Fruit fly (Drosophila melanogaster): ENCODE data around the gene Csk.

Csk gene

dm6 chr3R:11616219-11616618 is 34.3 kb downstream of the Csk start:
- TF ChIP-seq CG9948 (tag; optimal IDR thresholded peaks at IDR 0.05) (peak; percentile 55), CG34367 (tag; optimal IDR thresholded peaks at IDR 0.05) (peak; percentile 24), CG10348 (GFP tag; IDR thresholded peaks at IDR 0.05) (no peak), CG8159 (tag; optimal IDR thresholded peaks at IDR 0.05) (peak; percentile 36), CG8301 (tag; optimal IDR thresholded peaks at IDR 0.05) (peak; percentile 63), gl (tag; optimal IDR thresholded peaks at IDR 0.05) (no peak), Ets98B (GFP tag; IDR thresholded peaks at IDR 0.05) (no peak), D1 (tag; optimal IDR thresholded peaks at IDR 0.05) (no peak), Pif1B (GFP tag; optimal IDR thresholded peaks at IDR 0.05) (peak; percentile 29), Pif1A (GFP tag; optimal IDR thresholded peaks at IDR 0.05) (no peak), Snoo (tag; optimal IDR thresholded peaks at IDR 0.05) (no peak), CG32121 (GFP tag; IDR thresholded peaks at IDR 0.05) (peak; percentile 28; the same call in 1 of the 2 replicates), CG4496 (GFP tag; IDR thresholded peaks at IDR 0.05) (peak; percentile 4; the same call in 1 of the 3 replicates), fd96Ca (GFP tag; IDR thresholded peaks at IDR 0.05) (no peak), CG13204 (GFP tag; optimal IDR thresholded peaks at IDR 0.05) (no peak), CG17806 (tag; optimal IDR thresholded peaks at IDR 0.05) (peak; percentile 21), CG12605 (GFP tag; IDR thresholded peaks at IDR 0.05) (no peak), CG15710 (tag; optimal IDR thresholded peaks at IDR 0.05) (peak; percentile 47), CG14655 (GFP tag; optimal IDR thresholded peaks at IDR 0.05) (peak; percentile 76), EcR (GFP tag; optimal IDR thresholded peaks at IDR 0.05) (no peak), rn (GFP tag; IDR thresholded peaks at IDR 0.05) (no peak)

- TF ChIP-seq CG13204 (GFP tag; optimal IDR thresholded peaks at IDR 0.05) (peak; percentile 6), CG8301 (tag; optimal IDR thresholded peaks at IDR 0.05) (no peak), CG8159 (tag; optimal IDR thresholded peaks at IDR 0.05) (peak; percentile 26), Snoo (tag; optimal IDR thresholded peaks at IDR 0.05) (no peak), EcR (GFP tag; optimal IDR thresholded peaks at IDR 0.05) (peak; percentile 71)
These were observed 34.9 kb downstream of the Csk start for dm6 chr3R:11615415-11616104.

- TF ChIP-seq CG14655 (GFP tag; optimal IDR thresholded peaks at IDR 0.05) = peak; percentile 3
- peak; percentile 37 for TF ChIP-seq Snoo (tag; optimal IDR thresholded peaks at IDR 0.05)
- TF ChIP-seq CG32121 (GFP tag; IDR thresholded peaks at IDR 0.05) = peak; percentile 56
- TF ChIP-seq CG4496 (GFP tag; IDR thresholded peaks at IDR 0.05) = peak; percentile 63; the same call in 2 of the 3 replicates
- peak; percentile 39 for TF ChIP-seq Pif1A (GFP tag; optimal IDR thresholded peaks at IDR 0.05)
- TF ChIP-seq EcR (GFP tag; optimal IDR thresholded peaks at IDR 0.05) = no peak
- TF ChIP-seq D1 (tag; optimal IDR thresholded peaks at IDR 0.05) = no peak
- TF ChIP-seq CG8159 (tag; optimal IDR thresholded peaks at IDR 0.05) = peak; percentile 33
- no peak for TF ChIP-seq rn (GFP tag; IDR thresholded peaks at IDR 0.05)
- TF ChIP-seq CG12605 (GFP tag; IDR thresholded peaks at IDR 0.05) = no peak
- TF ChIP-seq fd96Ca (GFP tag; IDR thresholded peaks at IDR 0.05) = peak; percentile 46; the same call in 1 of the 3 replicates
- peak; percentile 2 for TF ChIP-seq CG8301 (tag; optimal IDR thresholded peaks at IDR 0.05)
- no peak for TF ChIP-seq CG9948 (tag; optimal IDR thresholded peaks at IDR 0.05)
- peak; percentile 39 for TF ChIP-seq Ets98B (GFP tag; IDR thresholded peaks at IDR 0.05)
- peak; percentile 31 for TF ChIP-seq Pif1B (GFP tag; optimal IDR thresholded peaks at IDR 0.05)
- TF ChIP-seq CG10348 (GFP tag; IDR thresholded peaks at IDR 0.05) = no peak
- TF ChIP-seq gl (tag; optimal IDR thresholded peaks at IDR 0.05) = no peak
- TF ChIP-seq CG13204 (GFP tag; optimal IDR thresholded peaks at IDR 0.05) = no peak
- TF ChIP-seq CG15710 (tag; optimal IDR thresholded peaks at IDR 0.05) = peak; percentile 36
- peak; percentile 39 for TF ChIP-seq CG17806 (tag; optimal IDR thresholded peaks at IDR 0.05)
- TF ChIP-seq CG34367 (tag; optimal IDR thresholded peaks at IDR 0.05) = peak; percentile 22
These were observed 36.0 kb downstream of the Csk start for dm6 chr3R:11614507-11614906.

dm6 chr3R:11614107-11614506 is 36.4 kb downstream of the Csk start:
- no peak for TF ChIP-seq rn (GFP tag; IDR thresholded peaks at IDR 0.05)
- peak; percentile 24 for TF ChIP-seq CG13204 (GFP tag; optimal IDR thresholded peaks at IDR 0.05)
- 0 out of 3 replicates have a peak, but pooled peaks have one; percentile 12 for TF ChIP-seq CG4496 (GFP tag; IDR thresholded peaks at IDR 0.05)
- TF ChIP-seq EcR (GFP tag; optimal IDR thresholded peaks at IDR 0.05) = peak; percentile 89

- TF ChIP-seq Pif1A (GFP tag; optimal IDR thresholded peaks at IDR 0.05) (no peak), CG4496 (GFP tag; IDR thresholded peaks at IDR 0.05) (no peak; the same call in 2 of the 3 replicates), Pif1B (GFP tag; optimal IDR thresholded peaks at IDR 0.05) (no peak), Snoo (tag; optimal IDR thresholded peaks at IDR 0.05) (peak; percentile 42), rn (GFP tag; IDR thresholded peaks at IDR 0.05) (no peak), CG34367 (tag; optimal IDR thresholded peaks at IDR 0.05) (no peak), gl (tag; optimal IDR thresholded peaks at IDR 0.05) (no peak), CG8301 (tag; optimal IDR thresholded peaks at IDR 0.05) (no peak), CG32121 (GFP tag; IDR thresholded peaks at IDR 0.05) (no peak), fd96Ca (GFP tag; IDR thresholded peaks at IDR 0.05) (no peak), D1 (tag; optimal IDR thresholded peaks at IDR 0.05) (peak; percentile 35), CG10348 (GFP tag; IDR thresholded peaks at IDR 0.05) (no peak), CG15710 (tag; optimal IDR thresholded peaks at IDR 0.05) (peak; percentile 30), CG17806 (tag; optimal IDR thresholded peaks at IDR 0.05) (no peak)
These were observed 37.1 kb downstream of the Csk start for dm6 chr3R:11613252-11614036.
